Fruit fly (Drosophila melanogaster): ENCODE measurements around the gene Tm2.

Tm2 gene

dm6 chr3R:15292241-15293004 lies 17.6 kb upstream of the Tm2 start:
- TF ChIP-seq Usf (GFP tag; optimal IDR thresholded peaks at IDR 0.05) (no peak), Hr78 (GFP tag; optimal IDR thresholded peaks at IDR 0.05) (no peak), tin (GFP tag; optimal IDR thresholded peaks at IDR 0.05) (peak; percentile 16), CG17829 (tag; optimal IDR thresholded peaks at IDR 0.05) (peak; percentile 9), Bteb2 (GFP tag; optimal IDR thresholded peaks at IDR 0.05) (peak; percentile 4), klu (GFP tag; IDR thresholded peaks at IDR 0.05) (no peak), ssp (GFP tag; IDR thresholded peaks at IDR 0.05) (no peak), CG1602 (GFP tag; optimal IDR thresholded peaks at IDR 0.05) (no peak), Hmx (GFP tag; optimal IDR thresholded peaks at IDR 0.05) (no peak), Dad (GFP tag; optimal IDR thresholded peaks at IDR 0.05) (no peak), toy (GFP tag; IDR thresholded peaks at IDR 0.05) (no peak), vfl (GFP tag; optimal IDR thresholded peaks at IDR 0.05) (no peak), CG8924 (tag; optimal IDR thresholded peaks at IDR 0.05) (peak; percentile 14), insv (GFP tag; optimal IDR thresholded peaks at IDR 0.05) (peak in 1 of 2 experiments; percentile 82), CG6272 (GFP tag; IDR thresholded peaks at IDR 0.05) (no peak), dmrt99B (tag; optimal IDR thresholded peaks at IDR 0.05) (peak; percentile 30), CG31441 (GFP tag; IDR thresholded peaks at IDR 0.05) (no peak), CG15011 (GFP tag; optimal IDR thresholded peaks at IDR 0.05) (peak; percentile 29), Meics (GFP tag; optimal IDR thresholded peaks at IDR 0.05) (peak; percentile 50), ftz-f1 (GFP tag; optimal IDR thresholded peaks at IDR 0.05) (peak; percentile 52), Lhr (GFP tag; optimal IDR thresholded peaks at IDR 0.05) (no peak), ro (GFP tag; IDR thresholded peaks at IDR 0.05) (no peak), CG4707 (GFP tag; optimal IDR thresholded peaks at IDR 0.05) (no peak), her (GFP tag; optimal IDR thresholded peaks at IDR 0.05) (no peak), Med (GFP tag) (peak; percentile 87), nmo (GFP tag; optimal IDR thresholded peaks at IDR 0.05) (no peak), Hsf (GFP tag; optimal IDR thresholded peaks at IDR 0.05) (no peak), CG15696 (tag; optimal IDR thresholded peaks at IDR 0.05) (peak; percentile 7), CG1233 (GFP tag; optimal IDR thresholded peaks at IDR 0.05) (no peak), Abd-B (GFP tag; optimal IDR thresholded peaks at IDR 0.05) (no peak), cg (GFP tag; optimal IDR thresholded peaks at IDR 0.05) (peak; percentile 61), Pdp1 (GFP tag; optimal IDR thresholded peaks at IDR 0.05) (peak in 1 of 2 experiments; percentile 96), CG8281 (tag; optimal IDR thresholded peaks at IDR 0.05) (peak; percentile 41), cas (GFP tag; IDR thresholded peaks at IDR 0.05) (no peak), Kr (GFP tag; optimal IDR thresholded peaks at IDR 0.05) (no peak), CG13296 (GFP tag; optimal IDR thresholded peaks at IDR 0.05) (no peak), HHEX (GFP tag; optimal IDR thresholded peaks at IDR 0.05) (no peak), nau (GFP tag; optimal IDR thresholded peaks at IDR 0.05) (no peak), CG15269 (tag; optimal IDR thresholded peaks at IDR 0.05) (no peak), gro (GFP tag; optimal IDR thresholded peaks at IDR 0.05) (no peak), CG11723 (GFP tag; optimal IDR thresholded peaks at IDR 0.05) (peak; percentile 8), CG14014 (GFP tag; IDR thresholded peaks at IDR 0.05) (no peak), oc (tag; optimal IDR thresholded peaks at IDR 0.05) (peak; percentile 77), Rx (GFP tag; IDR thresholded peaks at IDR 0.05) (no peak), C15 (GFP tag; IDR thresholded peaks at IDR 0.05) (no peak), TFAM (GFP tag; optimal IDR thresholded peaks at IDR 0.05) (no peak), Xbp1 (GFP tag; optimal IDR thresholded peaks at IDR 0.05) (peak; percentile 28), cwo (GFP tag; optimal IDR thresholded peaks at IDR 0.05) (no peak), CG12942 (GFP tag; optimal IDR thresholded peaks at IDR 0.05) (no peak)
